Fruit fly (Drosophila melanogaster) Kc167 (cell line): Measurements from ENCODE around the gene DCAF12.

Experiments used
- Myc ChIP-seq: fragments of >200 bp; optimal IDR thresholded peaks from 2 replicates; lab custom pipeline; 2017; ENCODE audit warnings: missing external identifiers
- Sin3A ChIP-seq: fragments of >200 bp; optimal IDR thresholded peaks from 2 replicates; lab custom pipeline; 2018; ENCODE audit warnings: missing external identifiers
- insv ChIP-seq: fragments of >200 bp; optimal IDR thresholded peaks from 3 replicates; lab custom pipeline; 2018; ENCODE audit warnings: missing external identifiers
- psq ChIP-seq: fragments of >200 bp; optimal IDR thresholded peaks from 2 replicates; lab custom pipeline; 2017; ENCODE audit warnings: missing external identifiers
- ttk ChIP-seq: sonication (Bioruptor generic); optimal IDR thresholded peaks from 2 replicates; lab custom pipeline; 2017; ENCODE audit warnings: missing external identifiers

dm6 chr3R:11982547-11982946 lies 34.3 kb downstream of the DCAF12 start:
- TF ChIP-seq insv (no peak), psq (no peak), Myc (lab: Kevin White, UChicago) (no peak), ttk (lab: Kevin White, UChicago) (no peak), Sin3A (lab: Kevin White, UChicago) (no peak)
